Worm (Caenorhabditis elegans): ENCODE measurements around the gene fkh-9.

fkh-9 gene

ce11 chrX:3826863-3827262, at the start of gene fkh-9:
Gene fkh-9, minus strand, starts transcription at chrX:3826963.
- TF ChIP-seq dve-1 (tag; optimal IDR thresholded peaks at IDR 0.05; ENCODE audit: insufficient read depth) (no peak), daf-16 (GFP tag; optimal IDR thresholded peaks at IDR 0.05) (peak in 1 of 2 experiments; percentile 29), daf-16 (tag; optimal IDR thresholded peaks at IDR 0.05) (no peak)

- TF ChIP-seq aha-1 (tag) (peak; percentile 45), ama-1 (optimal IDR thresholded peaks at IDR 0.05) (no peak), ces-1 (GFP tag; optimal IDR thresholded peaks at IDR 0.05) (peak; percentile 84)
Measured at ce11 chrX:3875714-3876113, 49.0 kb upstream of the fkh-9 start.

- TF ChIP-seq madf-9 (GFP tag; conservative IDR thresholded peaks at IDR 0.05) = no peak
- TF ChIP-seq snpc-4 (tag; optimal IDR thresholded peaks at IDR 0.05) = no peak
- no peak for TF ChIP-seq F26F4.8 (GFP tag; conservative IDR thresholded peaks at IDR 0.05)
- no peak for TF ChIP-seq pqm-1 (tag; optimal IDR thresholded peaks at IDR 0.05)
- no peak for TF ChIP-seq unc-130 (GFP tag; optimal IDR thresholded peaks at IDR 0.05)
- TF ChIP-seq nhr-25 (tag; optimal IDR thresholded peaks at IDR 0.05; ENCODE audit: borderline replicate concordance, insufficient read depth) = no peak
- no peak for TF ChIP-seq hif-1 (tag; optimal IDR thresholded peaks at IDR 0.05)
- TF ChIP-seq unc-39 (tag; optimal IDR thresholded peaks at IDR 0.05) = no peak
- no peak for TF ChIP-seq zip-2 (tag; optimal IDR thresholded peaks at IDR 0.05)
- TF ChIP-seq daf-12 (tag; optimal IDR thresholded peaks at IDR 0.05) = no peak
- no peak for TF ChIP-seq nhr-6 (tag; optimal IDR thresholded peaks at IDR 0.05)
- no peak for TF ChIP-seq fkh-10 (GFP tag; optimal IDR thresholded peaks at IDR 0.05)
- no peak for TF ChIP-seq ZK546.5 (tag; optimal IDR thresholded peaks at IDR 0.05)
- TF ChIP-seq zip-11 (GFP tag; IDR thresholded peaks at IDR 0.05) = no peak
- no peak for TF ChIP-seq lir-3 (tag; optimal IDR thresholded peaks at IDR 0.05)
- no peak for TF ChIP-seq F37D6.2 (tag; optimal IDR thresholded peaks at IDR 0.05)
- no peak for TF ChIP-seq snpc-1.2 (GFP tag; IDR thresholded peaks at IDR 0.05)
- TF ChIP-seq ceh-44 (GFP tag; IDR thresholded peaks at IDR 0.05) = no peak
- no peak for TF ChIP-seq vab-7 (GFP tag; IDR thresholded peaks at IDR 0.05)
Measured at ce11 chrX:3873445-3873844, 46.7 kb upstream of the fkh-9 start, which contains the start of gene lim-4. Gene lim-4, minus strand, starts transcription at chrX:3873545.

ce11 chrX:3871578-3872234, 44.9 kb upstream of the fkh-9 start:
- TF ChIP-seq nhr-42 (GFP tag; IDR thresholded peaks at IDR 0.05) = no peak
- TF ChIP-seq fkh-10 (GFP tag; optimal IDR thresholded peaks at IDR 0.05) = peak; percentile 77
- TF ChIP-seq sdz-12 (GFP tag; optimal IDR thresholded peaks at IDR 0.05) = no peak
- TF ChIP-seq aha-1 (tag) = peak; percentile 7
- TF ChIP-seq spr-1 (tag; optimal IDR thresholded peaks at IDR 0.05) = no peak
- no peak for TF ChIP-seq nhr-11 (tag; optimal IDR thresholded peaks at IDR 0.05)
- no peak for TF ChIP-seq dve-1 (tag; optimal IDR thresholded peaks at IDR 0.05; ENCODE audit: insufficient read depth)
- peak; percentile 13 for TF ChIP-seq ces-1 (GFP tag; optimal IDR thresholded peaks at IDR 0.05)

ce11 chrX:3867760-3868159, 41.0 kb upstream of the fkh-9 start:
- TF ChIP-seq F44E2.7 (GFP tag; IDR thresholded peaks at IDR 0.05) = no peak
- no peak for TF ChIP-seq hlh-11 (tag; optimal IDR thresholded peaks at IDR 0.05)
- peak; percentile 34 for TF ChIP-seq nhr-25 (tag; optimal IDR thresholded peaks at IDR 0.05; ENCODE audit: borderline replicate concordance, insufficient read depth)
- TF ChIP-seq mdl-1 (tag; optimal IDR thresholded peaks at IDR 0.05) = no peak
- peak in 1 of 2 experiments; percentile 95 for TF ChIP-seq unc-62 (GFP tag; optimal IDR thresholded peaks at IDR 0.05 in 1 of 2)
- TF ChIP-seq unc-62 (tag; optimal IDR thresholded peaks at IDR 0.05) = no peak
